Fruit fly (Drosophila melanogaster) whole organism, embryonic: Measurements from ENCODE around the gene Ctns.
A peak's percentile ranks its signal among the peaks of the same experiment; 100 is the strongest.

ENCODE experiments used
- Abd-B ChIP-seq: fragments of 200-800 bp; sonication (Bioruptor generic); optimal IDR thresholded peaks from 2 replicates; lab custom pipeline; 2018; ENCODE audit warnings: missing biosample characterization, mild to moderate bottlenecking, missing genetic modification characterization, moderate library complexity
- Awh ChIP-seq: fragments of 200-800 bp; sonication (Bioruptor generic); IDR thresholded peaks from 2 replicates; pipeline ENCODE4, ENCODE4 v1.3.6; 2022; ENCODE audit warnings: missing biosample characterization, missing genetic modification characterization
- CG10366 ChIP-seq: fragments of 200-800 bp; sonication (Bioruptor generic); IDR thresholded peaks from 2 replicates; pipeline ENCODE4 v1.3.6; 2022; ENCODE audit warnings: missing biosample characterization, missing genetic modification characterization
- CG12155 ChIP-seq: fragments of 200-800 bp; sonication (Bioruptor generic); optimal IDR thresholded peaks from 3 replicates; lab custom pipeline; 2016; ENCODE audit warnings: missing biosample characterization, missing genetic modification characterization
- CG12219 ChIP-seq: fragments of 200-800 bp; sonication (Bioruptor generic); optimal IDR thresholded peaks from 3 replicates; lab custom pipeline; 2018; ENCODE audit warnings: missing biosample characterization, mild to moderate bottlenecking, missing genetic modification characterization
- CG1233 ChIP-seq: fragments of 200-800 bp; sonication (Bioruptor generic); optimal IDR thresholded peaks from 4 replicates; lab custom pipeline; 2018; ENCODE audit warnings: missing biosample characterization, mild to moderate bottlenecking, missing genetic modification characterization
- CG14667 ChIP-seq: fragments of 200-800 bp; sonication (Bioruptor generic); IDR thresholded peaks from 2 replicates; pipeline ENCODE4 v1.3.6; 2022; ENCODE audit warnings: missing biosample characterization, missing genetic modification characterization
- CG15073 ChIP-seq: fragments of 200-800 bp; sonication (Bioruptor generic); optimal IDR thresholded peaks from 2 replicates; lab custom pipeline; 2016; ENCODE audit warnings: missing biosample characterization, missing genetic modification characterization
- CG1603 ChIP-seq: fragments of 200-800 bp; sonication (Bioruptor generic); optimal IDR thresholded peaks from 2 replicates; lab custom pipeline; 2019; ENCODE audit warnings: missing biosample characterization, mild to moderate bottlenecking, missing genetic modification characterization, moderate library complexity
- CG17912 ChIP-seq: fragments of 200-800 bp; sonication (Bioruptor generic); optimal IDR thresholded peaks from 2 replicates; lab custom pipeline; 2018; ENCODE audit warnings: missing biosample characterization, mild to moderate bottlenecking, missing genetic modification characterization
- CG2116 ChIP-seq: fragments of 200-800 bp; sonication (Bioruptor generic); optimal IDR thresholded peaks from 3 replicates; lab custom pipeline; 2018; ENCODE audit warnings: missing biosample characterization, mild to moderate bottlenecking, missing genetic modification characterization
- CG2875 ChIP-seq: fragments of 200-800 bp; sonication (Bioruptor generic); optimal IDR thresholded peaks from 2 replicates; lab custom pipeline; 2017; ENCODE audit warnings: missing biosample characterization, mild to moderate bottlenecking, missing genetic modification characterization, missing genetic modification reagents
- CG2889 ChIP-seq: fragments of 200-800 bp; sonication (Bioruptor generic); IDR thresholded peaks from 3 replicates; pipeline ENCODE4 v1.3.6; 2022; ENCODE audit warnings: missing biosample characterization, missing genetic modification characterization
- CG30403 ChIP-seq: fragments of 200-800 bp; sonication (Bioruptor generic); optimal IDR thresholded peaks from 3 replicates; lab custom pipeline; 2016; ENCODE audit warnings: missing biosample characterization, missing genetic modification characterization
- CG3065 ChIP-seq: fragments of 200-800 bp; sonication (Bioruptor generic); optimal IDR thresholded peaks from 2 replicates; lab custom pipeline; 2016; ENCODE audit warnings: missing biosample characterization, missing genetic modification characterization
- CG32532 ChIP-seq: fragments of 200-800 bp; sonication (Bioruptor generic); IDR thresholded peaks from 2 replicates; pipeline ENCODE4 v1.3.6; 2022; ENCODE audit warnings: missing biosample characterization, missing genetic modification characterization
- CG3407 ChIP-seq: fragments of 200-800 bp; sonication (Bioruptor generic); optimal IDR thresholded peaks from 2 replicates; lab custom pipeline; 2018; ENCODE audit warnings: missing biosample characterization, mild to moderate bottlenecking, missing genetic modification characterization
- CG6683 ChIP-seq: fragments of 200-800 bp; sonication (Bioruptor generic); optimal IDR thresholded peaks from 2 replicates; lab custom pipeline; 2017; ENCODE audit warnings: missing biosample characterization, mild to moderate bottlenecking, missing genetic modification characterization, missing genetic modification reagents
- CG8089 ChIP-seq: fragments of 200-800 bp; sonication (Bioruptor generic); optimal IDR thresholded peaks from 3 replicates; lab custom pipeline; 2016; ENCODE audit warnings: missing biosample characterization, missing genetic modification characterization
- Dek ChIP-seq: fragments of 200-800 bp; sonication (Bioruptor generic); optimal IDR thresholded peaks from 3 replicates; lab custom pipeline; 2019; ENCODE audit warnings: missing biosample characterization, mild to moderate bottlenecking, missing genetic modification characterization, moderate library complexity
- Dfd ChIP-seq, 2 experiments: fragments of >200 bp; optimal IDR thresholded peaks; 2 replicates each; lab custom pipeline; 2017; ENCODE audit warnings: missing biosample characterization in 2 of 2, missing genetic modification characterization in 2 of 2
- Doc3 ChIP-seq: fragments of 200-800 bp; sonication (Bioruptor generic); IDR thresholded peaks from 3 replicates; pipeline ENCODE4 v1.3.6; 2022; ENCODE audit warnings: missing biosample characterization, missing genetic modification characterization; ENCODE audit not compliant: partially characterized antibody
- Dp ChIP-seq: fragments of 200-800 bp; sonication (Bioruptor generic); optimal IDR thresholded peaks from 2 replicates; lab custom pipeline; 2018; ENCODE audit warnings: missing biosample characterization, mild to moderate bottlenecking, missing genetic modification characterization, moderate library complexity
- Elba2 ChIP-seq: fragments of 200-800 bp; sonication (Bioruptor generic); optimal IDR thresholded peaks from 3 replicates; lab custom pipeline; 2016; ENCODE audit warnings: missing biosample characterization, missing genetic modification characterization
- H2.0 ChIP-seq: fragments of 200-800 bp; sonication (Bioruptor generic); IDR thresholded peaks from 2 replicates; pipeline ENCODE4 v1.3.6; 2022; ENCODE audit warnings: missing biosample characterization, missing genetic modification characterization
- Hr3 ChIP-seq: fragments of 200-800 bp; sonication (Bioruptor generic); optimal IDR thresholded peaks from 3 replicates; lab custom pipeline; 2016; ENCODE audit warnings: missing biosample characterization, missing genetic modification characterization
- Jarid2 ChIP-seq: fragments of 200-800 bp; sonication (Bioruptor generic); optimal IDR thresholded peaks from 3 replicates; lab custom pipeline; 2017; ENCODE audit warnings: mild to moderate bottlenecking, missing biosample characterization, missing genetic modification reagents, missing genetic modification characterization
- MBD-R2 ChIP-seq: fragments of 200-800 bp; sonication (Bioruptor generic); IDR thresholded peaks from 2 replicates; pipeline ENCODE4 v1.3.6; 2022; ENCODE audit warnings: missing biosample characterization, missing genetic modification characterization
- MTF-1 ChIP-seq: fragments of 200-800 bp; sonication (Bioruptor generic); optimal IDR thresholded peaks from 2 replicates; lab custom pipeline; 2018; ENCODE audit warnings: missing biosample characterization, mild to moderate bottlenecking, missing genetic modification characterization, borderline replicate concordance
- NC2β ChIP-seq: fragments of 200-800 bp; sonication (Bioruptor generic); optimal IDR thresholded peaks from 2 replicates; lab custom pipeline; 2016; ENCODE audit warnings: missing biosample characterization, missing genetic modification characterization
- Usf ChIP-seq: fragments of 200-800 bp; sonication (Bioruptor generic); optimal IDR thresholded peaks from 2 replicates; lab custom pipeline; 2017; ENCODE audit warnings: missing genotype, missing biosample characterization, missing genetic modification characterization
- bigmax ChIP-seq: fragments of 200-800 bp; sonication (Bioruptor generic); optimal IDR thresholded peaks from 2 replicates; lab custom pipeline; 2018; ENCODE audit warnings: missing biosample characterization, mild to moderate bottlenecking, missing genetic modification characterization
- cas ChIP-seq: fragments of 200-800 bp; sonication (Bioruptor generic); IDR thresholded peaks from 2 replicates; pipeline ENCODE4 v1.3.6; 2022; ENCODE audit warnings: missing biosample characterization, missing genetic modification characterization
- dati ChIP-seq: fragments of 200-800 bp; sonication (Bioruptor generic); IDR thresholded peaks from 2 replicates; pipeline ENCODE4 v1.3.6; 2022; ENCODE audit warnings: missing biosample characterization, missing genetic modification characterization
- dimm ChIP-seq: fragments of 200-800 bp; sonication (Bioruptor generic); IDR thresholded peaks from 2 replicates; pipeline ENCODE4 v1.3.6; 2022; ENCODE audit warnings: missing biosample characterization, missing genetic modification characterization
- en ChIP-seq: fragments of 200-800 bp; sonication (Bioruptor generic); optimal IDR thresholded peaks from 2 replicates; lab custom pipeline; 2016; ENCODE audit warnings: missing biosample characterization, missing genetic modification characterization
- eve ChIP-seq, 2 experiments: fragments of >200 bp; optimal IDR thresholded peaks; 2 replicates each; lab custom pipeline; 2017; ENCODE audit warnings: missing biosample characterization in 2 of 2, missing genetic modification characterization in 2 of 2
- exex ChIP-seq: fragments of 200-800 bp; sonication (Bioruptor generic); optimal IDR thresholded peaks from 4 replicates; lab custom pipeline; 2018; ENCODE audit warnings: missing biosample characterization, mild to moderate bottlenecking, missing genetic modification characterization, moderate library complexity
- gfzf ChIP-seq: fragments of 200-800 bp; sonication (Bioruptor generic); optimal IDR thresholded peaks from 2 replicates; lab custom pipeline; 2016; ENCODE audit warnings: missing biosample characterization, mild to moderate bottlenecking, missing genetic modification characterization, moderate library complexity
- jigr1 ChIP-seq: fragments of 200-800 bp; sonication (Bioruptor generic); IDR thresholded peaks from 3 replicates; pipeline ENCODE4 v1.3.6; 2022; ENCODE audit warnings: missing biosample characterization, missing genetic modification characterization
- kah ChIP-seq: fragments of 200-800 bp; sonication (Bioruptor generic); optimal IDR thresholded peaks from 2 replicates; lab custom pipeline; 2018; ENCODE audit warnings: missing biosample characterization, mild to moderate bottlenecking, missing genetic modification characterization
- lilli ChIP-seq: fragments of 200-800 bp; sonication (Bioruptor generic); optimal IDR thresholded peaks from 3 replicates; lab custom pipeline; 2016; ENCODE audit warnings: missing biosample characterization, missing genetic modification characterization
- nerfin-1 ChIP-seq: fragments of 200-800 bp; sonication (Bioruptor generic); optimal IDR thresholded peaks from 3 replicates; lab custom pipeline; 2019; ENCODE audit warnings: missing biosample characterization, mild to moderate bottlenecking, missing genetic modification characterization, moderate library complexity
- onecut ChIP-seq: fragments of 200-800 bp; sonication (Bioruptor generic); IDR thresholded peaks from 2 replicates; pipeline ENCODE4 v1.3.6; 2022; ENCODE audit warnings: missing biosample characterization, missing genetic modification characterization
- ro ChIP-seq: fragments of 200-800 bp; sonication (Bioruptor generic); IDR thresholded peaks from 2 replicates; pipeline ENCODE4 v1.3.6; 2022; ENCODE audit warnings: missing biosample characterization, missing genetic modification characterization
- schlank ChIP-seq: fragments of 200-800 bp; sonication (Bioruptor generic); optimal IDR thresholded peaks from 2 replicates; lab custom pipeline; 2018; ENCODE audit warnings: missing biosample characterization, mild to moderate bottlenecking, missing genetic modification characterization
- shn ChIP-seq: fragments of 200-800 bp; sonication (Bioruptor generic); optimal IDR thresholded peaks from 3 replicates; lab custom pipeline; 2016; ENCODE audit warnings: missing biosample characterization, missing genetic modification characterization
- tgo ChIP-seq: fragments of 200-800 bp; sonication (Bioruptor generic); IDR thresholded peaks from 3 replicates; pipeline ENCODE4 v1.3.6; 2022; ENCODE audit warnings: missing biosample characterization, missing genetic modification characterization
- tup ChIP-seq: fragments of 200-800 bp; sonication (Bioruptor generic); optimal IDR thresholded peaks from 2 replicates; lab custom pipeline; 2016; ENCODE audit warnings: missing biosample characterization, mild to moderate bottlenecking, missing genetic modification characterization, moderate library complexity
- vnd ChIP-seq: fragments of 200-800 bp; sonication (Bioruptor generic); IDR thresholded peaks from 3 replicates; pipeline ENCODE4 v1.3.6; 2022; ENCODE audit warnings: missing biosample characterization, missing genetic modification characterization; ENCODE audit not compliant: partially characterized antibody
- zen2 ChIP-seq: fragments of 200-800 bp; sonication (Bioruptor generic); IDR thresholded peaks from 3 replicates; pipeline ENCODE4 v1.3.6; 2022; ENCODE audit warnings: missing biosample characterization, missing genetic modification characterization; ENCODE audit not compliant: partially characterized antibody

Ctns gene

DNA sequence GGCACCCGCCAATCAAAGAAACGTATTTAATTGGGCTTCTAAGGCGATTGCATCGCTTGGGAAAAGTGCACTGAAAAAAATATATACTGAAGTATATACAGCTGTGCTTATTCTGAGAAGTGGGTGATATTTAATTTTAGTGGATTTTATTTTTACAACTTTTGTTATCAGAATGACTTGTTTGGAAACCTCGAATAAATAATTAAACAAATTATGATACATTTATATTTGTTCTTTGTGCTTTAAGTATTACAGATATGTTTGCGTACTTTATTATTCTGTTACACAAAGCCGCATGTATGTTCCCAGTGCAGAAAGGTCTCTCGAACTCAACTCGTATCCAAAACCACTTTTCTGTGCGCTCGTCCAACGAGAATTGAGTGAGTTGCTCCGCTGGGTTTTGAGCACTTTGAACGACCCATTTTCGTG, 10.1 kb downstream of the Ctns start (continued):
- TF ChIP-seq Dek (tag; lab: Kevin White, UChicago) (peak; percentile 63), CG3065 (GFP tag; lab: Kevin White, UChicago) (no peak), Doc3 (no peak), vnd (GFP tag; lab: Robert Waterston, UW) (no peak), CG32532 (peak; percentile 60), CG12155 (GFP tag; lab: Kevin White, UChicago) (peak; percentile 37), Dfd (GFP tag; optimal IDR thresholded peaks at IDR 0.05; lab: Kevin White, UChicago) (no peak), onecut (GFP tag; lab: Robert Waterston, UW) (peak; percentile 58), cas (GFP tag; lab: Robert Waterston, UW) (no peak), Awh (GFP tag; lab: Robert Waterston, UW) (peak; percentile 49; the same call in 1 of the 2 replicates), tup (no peak), kah (no peak), bigmax (GFP tag; lab: Kevin White, UChicago) (no peak), CG15073 (GFP tag; lab: Kevin White, UChicago) (no peak), CG12219 (GFP tag; lab: Kevin White, UChicago) (peak; percentile 58), CG30403 (peak; percentile 82), shn (no peak), gfzf (no peak), en (GFP tag; lab: Kevin White, UChicago) (peak; percentile 31), MBD-R2 (no peak), MTF-1 (GFP tag; lab: Kevin White, UChicago) (no peak), CG10366 (GFP tag; lab: Robert Waterston, UW) (peak; percentile 33; the same call in 1 of the 2 replicates), ro (GFP tag; lab: Robert Waterston, UW) (no peak), Usf (GFP tag; lab: Kevin White, UChicago) (peak; percentile 6), dimm (no peak), CG14667 (GFP tag; lab: Robert Waterston, UW) (peak; percentile 43; the same call in 1 of the 2 replicates), Dp (GFP tag; lab: Kevin White, UChicago) (no peak), Abd-B (GFP tag; lab: Kevin White, UChicago) (peak; percentile 70), CG1233 (GFP tag; lab: Kevin White, UChicago) (peak; percentile 62), schlank (no peak), NC2β (GFP tag; lab: Kevin White, UChicago) (no peak), Elba2 (GFP tag; lab: Kevin White, UChicago) (no peak), CG3407 (peak; percentile 31), CG2889 (GFP tag; lab: Robert Waterston, UW) (no peak), exex (tag; lab: Kevin White, UChicago) (peak; percentile 7), nerfin-1 (tag; lab: Kevin White, UChicago) (peak; percentile 81), CG8089 (GFP tag; lab: Kevin White, UChicago) (peak; percentile 20), CG2875 (GFP tag; lab: Kevin White, UChicago) (peak; percentile 68), Jarid2 (peak; percentile 3), lilli (peak; percentile 44), CG1603 (peak; percentile 58), tgo (GFP tag; lab: Robert Waterston, UW) (peak; percentile 75), eve (GFP tag; optimal IDR thresholded peaks at IDR 0.05; lab: Kevin White, UChicago) (no peak), CG2116 (GFP tag; lab: Kevin White, UChicago) (peak; percentile 24), CG17912 (GFP tag; lab: Kevin White, UChicago) (no peak), zen2 (GFP tag; lab: Robert Waterston, UW) (no peak), jigr1 (no peak), CG6683 (GFP tag; lab: Kevin White, UChicago) (peak; percentile 43), Hr3 (GFP tag; lab: Kevin White, UChicago) (peak; percentile 69), dati (GFP tag; lab: Robert Waterston, UW) (peak; percentile 41; the same call in 1 of the 2 replicates), H2.0 (GFP tag; lab: Robert Waterston, UW) (peak; percentile 52; the same call in 1 of the 2 replicates)
